Worm (Caenorhabditis elegans) whole organism, midembryonic: ENCODE results near the gene sri-29.
"Not testable (repeated sequence)": the region's sequence is repeated elsewhere in the genome, so short reads cannot be mapped to it uniquely, and the experiment has no call there.

Experiments used
- T22C8.4 ChIP-seq: fragments of 200-800 bp; sonication (Bioruptor generic); IDR thresholded peaks from 2 replicates; pipeline ENCODE4 v1.3.6; 2022; ENCODE audit warnings: missing genetic modification characterization, missing compliant biosample characterization
- flt-1 ChIP-seq: fragments of 200-800 bp; sonication (Bioruptor generic); IDR thresholded peaks from 2 replicates; pipeline ENCODE4 v1.3.6; 2022; ENCODE audit warnings: missing genetic modification characterization, missing compliant biosample characterization
- klf-2 ChIP-seq: fragments of 200-800 bp; sonication (Bioruptor generic); conservative IDR thresholded peaks from 2 replicates; pipeline ENCODE4 v1.3.6; 2022; ENCODE audit warnings: missing genetic modification reagents, missing genetic modification characterization, missing compliant biosample characterization
- med-1 ChIP-seq: sonication (generic microtip); optimal IDR thresholded peaks from 2 replicates; lab custom pipeline; 2017; ENCODE audit warnings: missing genetic modification characterization, mild to moderate bottlenecking, missing compliant biosample characterization, antibody characterized with exemption, missing genetic modification reagents; ENCODE audit not compliant: insufficient read depth
- ref-1 ChIP-seq: fragments of 200-800 bp; sonication (Bioruptor generic); conservative IDR thresholded peaks from 2 replicates; pipeline ENCODE4 v1.3.6; 2022; ENCODE audit warnings: missing genetic modification reagents, missing genetic modification characterization, missing compliant biosample characterization
- tab-1 ChIP-seq: fragments of 200-800 bp; sonication (Bioruptor generic); IDR thresholded peaks from 2 replicates; pipeline ENCODE4 v1.3.6; 2022; ENCODE audit warnings: missing genetic modification characterization, missing compliant biosample characterization
- ztf-23 ChIP-seq: fragments of 200-800 bp; sonication (Bioruptor generic); IDR thresholded peaks from 2 replicates; pipeline ENCODE4 v1.3.6; 2022; ENCODE audit warnings: missing genetic modification reagents, missing genetic modification characterization, missing compliant biosample characterization
- ztf-29 ChIP-seq: fragments of 200-800 bp; sonication (Bioruptor generic); IDR thresholded peaks from 2 replicates; pipeline ENCODE4 v1.3.6; 2022; ENCODE audit warnings: missing genetic modification reagents, missing genetic modification characterization, missing compliant biosample characterization

- TF ChIP-seq ztf-23; ztf-29; klf-2 (GFP tag; lab: Robert Waterston, UW); med-1 (GFP tag; lab: Kevin White, UChicago); T22C8.4 (GFP tag; lab: Robert Waterston, UW); flt-1 (GFP tag; lab: Robert Waterston, UW); ref-1 (GFP tag; lab: Robert Waterston, UW); tab-1 (GFP tag; lab: Robert Waterston, UW): not testable (repeated sequence)
Measured at ce11 chrII:3032480-3032879, 11.6 kb upstream of the sri-29 start, which contains the start of gene B0454.6.
